Fruit fly (Drosophila melanogaster) whole organism, embryonic: ENCODE results near the gene spn-B.
A peak's percentile ranks its signal among the peaks of the same experiment; 100 is the strongest.

Source experiments
- Adf1 ChIP-seq: fragments of 200-800 bp; sonication (Bioruptor generic); IDR thresholded peaks from 2 replicates; pipeline ENCODE4 v1.3.6; 2022; ENCODE audit warnings: missing biosample characterization, missing genetic modification characterization
- BtbVII ChIP-seq: fragments of 200-800 bp; sonication (Bioruptor generic); optimal IDR thresholded peaks from 3 replicates; lab custom pipeline; 2017; ENCODE audit warnings: missing biosample characterization, mild to moderate bottlenecking, missing genetic modification characterization
- CG10274 ChIP-seq: fragments of 200-800 bp; sonication (Bioruptor generic); optimal IDR thresholded peaks from 3 replicates; lab custom pipeline; 2017; ENCODE audit warnings: missing biosample characterization, mild to moderate bottlenecking, missing genetic modification characterization
- CG10979 ChIP-seq: fragments of 200-800 bp; sonication (Bioruptor generic); optimal IDR thresholded peaks from 2 replicates; lab custom pipeline; 2018; ENCODE audit warnings: missing biosample characterization, mild to moderate bottlenecking, missing genetic modification characterization, moderate library complexity
- CG11695 ChIP-seq: fragments of 200-800 bp; sonication (Bioruptor generic); IDR thresholded peaks from 3 replicates; pipeline ENCODE4 v1.3.6; 2022; ENCODE audit warnings: missing biosample characterization, missing genetic modification characterization
- CG13287 ChIP-seq: fragments of 200-800 bp; sonication (Bioruptor generic); IDR thresholded peaks from 2 replicates; pipeline ENCODE4 v1.3.6; 2022; ENCODE audit warnings: missing biosample characterization, missing genetic modification characterization; ENCODE audit not compliant: partially characterized antibody
- CG14710 ChIP-seq: fragments of 200-800 bp; sonication (Bioruptor generic); optimal IDR thresholded peaks from 3 replicates; lab custom pipeline; 2019; ENCODE audit warnings: missing biosample characterization, mild to moderate bottlenecking, missing genetic modification characterization, moderate library complexity
- CG18476 ChIP-seq: fragments of 200-800 bp; sonication (Bioruptor generic); optimal IDR thresholded peaks from 2 replicates; lab custom pipeline; 2016; ENCODE audit warnings: missing biosample characterization, mild to moderate bottlenecking, missing genetic modification characterization
- CG2116 ChIP-seq: fragments of 200-800 bp; sonication (Bioruptor generic); optimal IDR thresholded peaks from 3 replicates; lab custom pipeline; 2018; ENCODE audit warnings: missing biosample characterization, mild to moderate bottlenecking, missing genetic modification characterization
- CG2202 ChIP-seq: fragments of 200-800 bp; sonication (Bioruptor generic); optimal IDR thresholded peaks from 2 replicates; lab custom pipeline; 2018; ENCODE audit warnings: missing biosample characterization, mild to moderate bottlenecking, missing genetic modification characterization
- CG3995 ChIP-seq: fragments of 200-800 bp; sonication (Bioruptor generic); optimal IDR thresholded peaks from 3 replicates; lab custom pipeline; 2016; ENCODE audit warnings: missing biosample characterization, missing genetic modification characterization
- CG5180 ChIP-seq: fragments of 200-800 bp; sonication (Bioruptor generic); optimal IDR thresholded peaks from 3 replicates; lab custom pipeline; 2017; ENCODE audit warnings: missing biosample characterization, missing genetic modification characterization, mild to moderate bottlenecking, moderate library complexity, missing genetic modification reagents
- CG6854 ChIP-seq: fragments of 200-800 bp; sonication (Bioruptor generic); optimal IDR thresholded peaks from 3 replicates; lab custom pipeline; 2017; ENCODE audit warnings: missing biosample characterization, mild to moderate bottlenecking, missing genetic modification characterization
- CG9797 ChIP-seq: fragments of 200-800 bp; sonication (Bioruptor generic); optimal IDR thresholded peaks from 3 replicates; lab custom pipeline; 2018; ENCODE audit warnings: missing biosample characterization, mild to moderate bottlenecking, missing genetic modification characterization
- Dll ChIP-seq: fragments of 200-800 bp; sonication (Bioruptor generic); IDR thresholded peaks from 4 replicates; pipeline ENCODE4 v1.3.6; 2022; ENCODE audit warnings: missing biosample characterization, missing genetic modification characterization; ENCODE audit not compliant: partially characterized antibody
- Dp ChIP-seq: fragments of 200-800 bp; sonication (Bioruptor generic); optimal IDR thresholded peaks from 2 replicates; lab custom pipeline; 2018; ENCODE audit warnings: missing biosample characterization, mild to moderate bottlenecking, missing genetic modification characterization, moderate library complexity
- E2f2 ChIP-seq: fragments of 200-800 bp; sonication (Bioruptor generic); IDR thresholded peaks from 2 replicates; pipeline ENCODE4 v1.3.6; 2022; ENCODE audit warnings: missing biosample characterization, missing genetic modification characterization
- Elba2 ChIP-seq: fragments of 200-800 bp; sonication (Bioruptor generic); optimal IDR thresholded peaks from 3 replicates; lab custom pipeline; 2016; ENCODE audit warnings: missing biosample characterization, missing genetic modification characterization
- Hey ChIP-seq: fragments of 200-800 bp; sonication (Bioruptor generic); optimal IDR thresholded peaks from 3 replicates; lab custom pipeline; 2018; ENCODE audit warnings: missing biosample characterization, mild to moderate bottlenecking, missing genetic modification characterization
- MESR4 ChIP-seq: fragments of 200-800 bp; sonication (Bioruptor generic); optimal IDR thresholded peaks from 2 replicates; lab custom pipeline; 2018; ENCODE audit warnings: missing biosample characterization, mild to moderate bottlenecking, missing genetic modification characterization, moderate library complexity
- Med ChIP-seq: fragments of 200-800 bp; sonication (Bioruptor generic); peaks from one replicate; lab custom pipeline; 2016; ENCODE audit warnings: missing biosample characterization, missing genetic modification characterization, mild to moderate bottlenecking, inconsistent platforms, moderate library complexity
- Optix ChIP-seq: fragments of 200-800 bp; sonication (Bioruptor generic); IDR thresholded peaks from 3 replicates; pipeline ENCODE4 v1.3.6; 2022; ENCODE audit warnings: missing biosample characterization, missing genetic modification characterization
- Poxn ChIP-seq: fragments of 200-800 bp; sonication (Bioruptor generic); IDR thresholded peaks from 2 replicates; pipeline ENCODE4 v1.3.6; 2022; ENCODE audit warnings: missing biosample characterization, missing genetic modification characterization
- Sin3A ChIP-seq: fragments of >200 bp; optimal IDR thresholded peaks from 2 replicates; lab custom pipeline; 2018
- Trl ChIP-seq, 3 experiments: fragments of >200 bp in 2 of 3; fragments of 200-800 bp in 1 of 3; sonication (Bioruptor generic) in 1 of 3; optimal IDR thresholded peaks; 2 replicates in 1 of 3; 3 replicates in 2 of 3; lab custom pipeline; 2016 to 2017; ENCODE audit warnings: missing biosample characterization in 1 of 3, missing genetic modification characterization in 1 of 3
- chinmo ChIP-seq: fragments of 200-800 bp; sonication (Bioruptor generic); IDR thresholded peaks from 4 replicates; pipeline ENCODE4 v1.3.6; 2022; ENCODE audit warnings: missing biosample characterization, missing genetic modification characterization; ENCODE audit not compliant: partially characterized antibody
- chm ChIP-seq: fragments of 200-800 bp; sonication (Bioruptor generic); IDR thresholded peaks from 2 replicates; pipeline ENCODE4 v1.3.6; 2022; ENCODE audit warnings: missing biosample characterization, missing genetic modification characterization
- croc ChIP-seq: fragments of 200-800 bp; sonication (Bioruptor generic); conservative IDR thresholded peaks from 3 replicates; pipeline ENCODE4 v1.3.6; 2022; ENCODE audit warnings: missing biosample characterization, missing genetic modification characterization
- crol ChIP-seq: fragments of 200-800 bp; sonication (Bioruptor generic); IDR thresholded peaks from 2 replicates; pipeline ENCODE4 v1.3.6; 2022; ENCODE audit warnings: missing biosample characterization, missing genetic modification characterization
- crp ChIP-seq, 2 experiments: fragments of 200-800 bp; sonication (Bioruptor generic); optimal IDR thresholded peaks; 2 replicates in 1 of 2; 3 replicates in 1 of 2; lab custom pipeline; 2017; ENCODE audit warnings: missing biosample characterization in 2 of 2, missing genetic modification characterization in 2 of 2, mild to moderate bottlenecking in 1 of 2, moderate library complexity in 1 of 2
- gfzf ChIP-seq: fragments of 200-800 bp; sonication (Bioruptor generic); optimal IDR thresholded peaks from 2 replicates; lab custom pipeline; 2016; ENCODE audit warnings: missing biosample characterization, mild to moderate bottlenecking, missing genetic modification characterization, moderate library complexity
- her ChIP-seq: fragments of 200-800 bp; sonication (Bioruptor generic); optimal IDR thresholded peaks from 2 replicates; lab custom pipeline; 2016; ENCODE audit warnings: missing biosample characterization, missing genetic modification characterization
- insv ChIP-seq, 2 experiments: fragments of 200-800 bp; sonication (Bioruptor generic); optimal IDR thresholded peaks; 3 replicates each; lab custom pipeline; 2016 to 2018; ENCODE audit warnings: missing biosample characterization in 2 of 2, missing genetic modification characterization in 2 of 2
- kah ChIP-seq: fragments of 200-800 bp; sonication (Bioruptor generic); optimal IDR thresholded peaks from 2 replicates; lab custom pipeline; 2018; ENCODE audit warnings: missing biosample characterization, mild to moderate bottlenecking, missing genetic modification characterization
- kni ChIP-seq: fragments of 200-800 bp; sonication (Bioruptor generic); optimal IDR thresholded peaks from 3 replicates; lab custom pipeline; 2017; ENCODE audit warnings: mild to moderate bottlenecking, missing biosample characterization, missing genetic modification reagents, missing genetic modification characterization
- lov ChIP-seq, 2 experiments: fragments of 200-800 bp in 1 of 2; fragments of >200 bp in 1 of 2; sonication (Bioruptor generic) in 1 of 2; IDR thresholded peaks in 1 of 2; optimal IDR thresholded peaks in 1 of 2; 2 replicates in 1 of 2; 3 replicates in 1 of 2; pipeline versions ENCODE4 v1.3.6 to Lab custom; 2017 to 2022; ENCODE audit warnings: missing biosample characterization in 1 of 2, missing genetic modification characterization in 1 of 2
- mirr ChIP-seq: fragments of 200-800 bp; sonication (Bioruptor generic); optimal IDR thresholded peaks from 3 replicates; lab custom pipeline; 2018; ENCODE audit warnings: missing biosample characterization, mild to moderate bottlenecking, missing genetic modification characterization
- nom ChIP-seq: fragments of 200-800 bp; sonication (Bioruptor generic); optimal IDR thresholded peaks from 2 replicates; lab custom pipeline; 2017; ENCODE audit warnings: missing biosample characterization, missing genetic modification characterization, mild to moderate bottlenecking, moderate library complexity, missing genetic modification reagents
- psq ChIP-seq: fragments of 200-800 bp; sonication (Bioruptor generic); optimal IDR thresholded peaks from 2 replicates; lab custom pipeline; 2017; ENCODE audit warnings: missing biosample characterization, missing genetic modification characterization
- pzg ChIP-seq: fragments of 200-800 bp; sonication (Bioruptor generic); optimal IDR thresholded peaks from 3 replicates; lab custom pipeline; 2018; ENCODE audit warnings: missing biosample characterization, mild to moderate bottlenecking, missing genetic modification characterization, moderate library complexity
- ro ChIP-seq: fragments of 200-800 bp; sonication (Bioruptor generic); IDR thresholded peaks from 2 replicates; pipeline ENCODE4 v1.3.6; 2022; ENCODE audit warnings: missing biosample characterization, missing genetic modification characterization
- stwl ChIP-seq: fragments of 200-800 bp; sonication (Bioruptor generic); optimal IDR thresholded peaks from 3 replicates; lab custom pipeline; 2018; ENCODE audit warnings: missing biosample characterization, mild to moderate bottlenecking, missing genetic modification characterization, moderate library complexity
- tap ChIP-seq: fragments of 200-800 bp; optimal IDR thresholded peaks from 3 replicates; lab custom pipeline; 2019; ENCODE audit warnings: missing biosample characterization, mild to moderate bottlenecking, missing genetic modification characterization, moderate library complexity
- tgo ChIP-seq: fragments of 200-800 bp; sonication (Bioruptor generic); IDR thresholded peaks from 3 replicates; pipeline ENCODE4 v1.3.6; 2022; ENCODE audit warnings: missing biosample characterization, missing genetic modification characterization
- tio ChIP-seq: fragments of 200-800 bp; sonication (Bioruptor generic); optimal IDR thresholded peaks from 2 replicates; lab custom pipeline; 2017; ENCODE audit warnings: missing biosample characterization, missing genetic modification characterization, inconsistent platforms
- trem ChIP-seq: fragments of 200-800 bp; optimal IDR thresholded peaks from 3 replicates; lab custom pipeline; 2019; ENCODE audit warnings: missing biosample characterization, mild to moderate bottlenecking, missing genetic modification characterization, moderate library complexity
- yki ChIP-seq: fragments of >200 bp; optimal IDR thresholded peaks from 3 replicates; lab custom pipeline; 2018

Gene spn-B

dm6 chr3R:14298078-14298896 is 29.6 kb upstream of the spn-B start (continued):
- TF ChIP-seq CG18476 (GFP tag; lab: Kevin White, UChicago), result no peak
- 0 out of 4 replicates have a peak, but pooled peaks have one; percentile 60 for TF ChIP-seq chinmo (GFP tag; lab: Robert Waterston, UW)
- peak; percentile 32 for TF ChIP-seq CG9797 (GFP tag; lab: Kevin White, UChicago)
- TF ChIP-seq nom (GFP tag; lab: Kevin White, UChicago), result peak; percentile 56
- no peak for TF ChIP-seq psq (GFP tag; lab: Kevin White, UChicago)
- no peak for TF ChIP-seq BtbVII
- TF ChIP-seq ro (GFP tag; lab: Robert Waterston, UW), result no peak
- no peak for TF ChIP-seq mirr (GFP tag; lab: Kevin White, UChicago)
- peak; percentile 93 for TF ChIP-seq E2f2 (GFP tag; lab: Robert Waterston, UW)
- peak; percentile 67 for TF ChIP-seq CG3995 (GFP tag; lab: Kevin White, UChicago)
- peak; percentile 31 for TF ChIP-seq CG2116
- TF ChIP-seq CG6854 (GFP tag; lab: Kevin White, UChicago), result no peak
- TF ChIP-seq Hey, result no peak
- 0 out of 2 replicates have a peak, but pooled peaks have one; percentile 23 for TF ChIP-seq CG13287 (GFP tag; lab: Robert Waterston, UW)
- TF ChIP-seq crp (GFP tag; optimal IDR thresholded peaks at IDR 0.05; lab: Kevin White, UChicago), result no peak
- TF ChIP-seq chm, result peak; percentile 58; the same call in 1 of the 2 replicates
- peak in 1 of 2 experiments; percentile 36 for TF ChIP-seq insv (GFP tag; optimal IDR thresholded peaks at IDR 0.05; lab: Kevin White, UChicago)
- TF ChIP-seq CG2202 (tag; lab: Kevin White, UChicago), result no peak
- peak; percentile 94 for TF ChIP-seq Dp (GFP tag; lab: Kevin White, UChicago)
- peak; percentile 86 for TF ChIP-seq Elba2 (GFP tag; lab: Kevin White, UChicago)
- TF ChIP-seq Sin3A (lab: Kevin White, UChicago), result peak; percentile 7
- TF ChIP-seq CG10979 (tag; lab: Kevin White, UChicago), result peak; percentile 3
- TF ChIP-seq Trl (optimal IDR thresholded peaks at IDR 0.05; lab: Kevin White, UChicago), result peak; percentile 39 to 46
- TF ChIP-seq Trl (GFP tag; optimal IDR thresholded peaks at IDR 0.05; lab: Kevin White, UChicago), result no peak
- TF ChIP-seq pzg (GFP tag; lab: Kevin White, UChicago), result peak; percentile 46
- TF ChIP-seq MESR4 (GFP tag; lab: Kevin White, UChicago), result peak; percentile 83
- no peak for TF ChIP-seq Poxn (GFP tag; lab: Robert Waterston, UW)
- TF ChIP-seq trem (tag; lab: Kevin White, UChicago), result peak; percentile 68
- TF ChIP-seq Dll (GFP tag; lab: Robert Waterston, UW), result peak; percentile 60; the same call in 1 of the 4 replicates
- no peak for TF ChIP-seq CG5180 (GFP tag; lab: Kevin White, UChicago)
- TF ChIP-seq stwl (tag; lab: Kevin White, UChicago), result peak; percentile 18
- no peak for TF ChIP-seq Optix (GFP tag; lab: Robert Waterston, UW)
- peak; percentile 54 for TF ChIP-seq Med (GFP tag; lab: Kevin White, UChicago)
- TF ChIP-seq crol, result 0 out of 2 replicates have a peak, but pooled peaks have one; percentile 34
- TF ChIP-seq tio (GFP tag; lab: Kevin White, UChicago), result no peak
- TF ChIP-seq croc, result no peak
- TF ChIP-seq CG10274 (GFP tag; lab: Kevin White, UChicago), result no peak
- no peak for TF ChIP-seq tgo (GFP tag; lab: Robert Waterston, UW)
- TF ChIP-seq Adf1 (GFP tag; lab: Robert Waterston, UW), result no peak
- TF ChIP-seq lov (optimal IDR thresholded peaks at IDR 0.05; lab: Kevin White, UChicago), result no peak
- 0 out of 3 replicates have a peak, but pooled peaks have one; percentile 3 for TF ChIP-seq lov (GFP tag; IDR thresholded peaks at IDR 0.05; lab: Robert Waterston, UW)
- TF ChIP-seq CG11695, result no peak
- peak; percentile 94 for TF ChIP-seq kni (GFP tag; lab: Kevin White, UChicago)
- TF ChIP-seq gfzf (GFP tag; lab: Kevin White, UChicago), result peak; percentile 56
- no peak for TF ChIP-seq tap (tag; lab: Kevin White, UChicago)
- TF ChIP-seq CG14710 (tag; lab: Kevin White, UChicago), result peak; percentile 40
- TF ChIP-seq her (GFP tag; lab: Kevin White, UChicago), result no peak
- no peak for TF ChIP-seq kah
- TF ChIP-seq yki (lab: Kevin White, UChicago), result no peak
